Worm (Caenorhabditis elegans): ENCODE measurements around the gene pqm-1.

The pqm-1 gene

DNA sequence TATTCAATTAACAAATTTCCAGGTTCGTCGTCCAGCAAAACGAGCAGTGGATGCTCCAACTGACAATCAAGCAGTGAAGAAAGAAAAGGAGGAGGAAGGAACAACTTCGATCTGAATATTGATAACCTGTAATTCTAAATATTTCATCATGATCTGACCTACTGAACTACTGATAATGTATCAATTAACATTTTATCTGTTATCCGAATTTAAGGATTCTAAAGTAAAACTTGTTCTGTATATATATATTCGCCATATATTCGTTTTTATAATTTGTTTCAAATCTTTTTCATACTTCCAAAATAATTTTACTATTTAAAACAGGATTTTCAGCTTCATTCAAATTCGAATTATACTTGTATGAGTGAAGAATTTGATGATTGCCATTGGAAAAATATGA lies 44.6 kb downstream of the pqm-1 start, which contains the start of gene apc-17:
apc-17 (plus strand) TSS at position 301 of the 400 bp plus-strand sequence.
- no peak for TF ChIP-seq pes-1 (GFP tag; IDR thresholded peaks at IDR 0.05)

ce11 chrII:11105981-11106711 lies 46.2 kb downstream of the pqm-1 start, which contains the start of gene nasp-1:
nasp-1 (plus strand) TSS chrII:11106612.
- TF ChIP-seq tbx-11 (GFP tag; IDR thresholded peaks at IDR 0.05) (no peak), ceh-36 (tag; optimal IDR thresholded peaks at IDR 0.05) (no peak), hmg-4 (GFP tag; optimal IDR thresholded peaks at IDR 0.05) (no peak), B0310.2 (tag; optimal IDR thresholded peaks at IDR 0.05) (no peak), sea-1 (GFP tag; conservative IDR thresholded peaks at IDR 0.05) (no peak), hnd-1 (tag; optimal IDR thresholded peaks at IDR 0.05) (no peak)

- TF ChIP-seq hmg-4 (GFP tag; optimal IDR thresholded peaks at IDR 0.05) (no peak), pes-1 (GFP tag; IDR thresholded peaks at IDR 0.05) (no peak), flt-1 (GFP tag; IDR thresholded peaks at IDR 0.05) (no peak), F13C5.2 (tag; optimal IDR thresholded peaks at IDR 0.05) (no peak), tbx-37 (GFP tag; conservative IDR thresholded peaks at IDR 0.05) (no peak), ceh-36 (tag; optimal IDR thresholded peaks at IDR 0.05) (no peak)
Observed at ce11 chrII:11104162-11104561, 48.2 kb downstream of the pqm-1 start, which contains the start of gene C09H10.9. C09H10.9 (plus strand) TSS chrII:11104462.

ce11 chrII:11103657-11104056 lies 48.7 kb downstream of the pqm-1 start, which contains the start of gene C09H10.5:
C09H10.5 (minus strand) TSS chrII:11103757.
- TF ChIP-seq hmbx-1 (tag; optimal IDR thresholded peaks at IDR 0.05) (no peak), ets-7 (tag; optimal IDR thresholded peaks at IDR 0.05) (no peak), aly-1 (tag; optimal IDR thresholded peaks at IDR 0.05) (no peak), F13C5.2 (tag; optimal IDR thresholded peaks at IDR 0.05) (no peak), hmg-4 (GFP tag; optimal IDR thresholded peaks at IDR 0.05) (no peak), tra-4 (tag; optimal IDR thresholded peaks at IDR 0.05) (no peak), tbx-37 (GFP tag; conservative IDR thresholded peaks at IDR 0.05) (no peak), hnd-1 (tag; optimal IDR thresholded peaks at IDR 0.05) (no peak), scrt-1 (GFP tag; IDR thresholded peaks at IDR 0.05) (no peak), ama-1 (optimal IDR thresholded peaks at IDR 0.05) (no peak), ceh-13 (GFP tag; optimal IDR thresholded peaks at IDR 0.05) (no peak)

- no peak for TF ChIP-seq hmbx-1 (tag; optimal IDR thresholded peaks at IDR 0.05)
- no peak for TF ChIP-seq hmg-4 (GFP tag; optimal IDR thresholded peaks at IDR 0.05)
- no peak for TF ChIP-seq hnd-1 (tag; optimal IDR thresholded peaks at IDR 0.05)
- no peak for TF ChIP-seq tra-4 (tag; optimal IDR thresholded peaks at IDR 0.05)
- TF ChIP-seq aly-1 (tag; optimal IDR thresholded peaks at IDR 0.05), result no peak
- no peak for TF ChIP-seq ceh-36 (tag; optimal IDR thresholded peaks at IDR 0.05)
- no peak for TF ChIP-seq ama-1 (optimal IDR thresholded peaks at IDR 0.05)
- TF ChIP-seq F13C5.2 (tag; optimal IDR thresholded peaks at IDR 0.05), result peak; percentile 10
Observed at ce11 chrII:11103052-11103451, 49.3 kb downstream of the pqm-1 start.

ce11 chrII:11101171-11101570 lies 51.2 kb downstream of the pqm-1 start:
- TF ChIP-seq ets-7 (tag; optimal IDR thresholded peaks at IDR 0.05) (no peak), hnd-1 (tag; optimal IDR thresholded peaks at IDR 0.05) (no peak), hmbx-1 (tag; optimal IDR thresholded peaks at IDR 0.05) (no peak), tbx-11 (GFP tag; IDR thresholded peaks at IDR 0.05) (no peak), ceh-36 (tag; optimal IDR thresholded peaks at IDR 0.05) (no peak), sea-1 (GFP tag; conservative IDR thresholded peaks at IDR 0.05) (no peak), hmg-4 (GFP tag; optimal IDR thresholded peaks at IDR 0.05) (no peak), ama-1 (optimal IDR thresholded peaks at IDR 0.05) (no peak), tbx-37 (GFP tag; conservative IDR thresholded peaks at IDR 0.05) (no peak), flt-1 (GFP tag; IDR thresholded peaks at IDR 0.05) (no peak), tra-4 (tag; optimal IDR thresholded peaks at IDR 0.05) (no peak), pes-1 (GFP tag; IDR thresholded peaks at IDR 0.05) (no peak)

Data from whole organism, early embryonic.